Worm (Caenorhabditis elegans): ENCODE measurements around the gene M03F4.6.

M03F4.6 gene

DNA sequence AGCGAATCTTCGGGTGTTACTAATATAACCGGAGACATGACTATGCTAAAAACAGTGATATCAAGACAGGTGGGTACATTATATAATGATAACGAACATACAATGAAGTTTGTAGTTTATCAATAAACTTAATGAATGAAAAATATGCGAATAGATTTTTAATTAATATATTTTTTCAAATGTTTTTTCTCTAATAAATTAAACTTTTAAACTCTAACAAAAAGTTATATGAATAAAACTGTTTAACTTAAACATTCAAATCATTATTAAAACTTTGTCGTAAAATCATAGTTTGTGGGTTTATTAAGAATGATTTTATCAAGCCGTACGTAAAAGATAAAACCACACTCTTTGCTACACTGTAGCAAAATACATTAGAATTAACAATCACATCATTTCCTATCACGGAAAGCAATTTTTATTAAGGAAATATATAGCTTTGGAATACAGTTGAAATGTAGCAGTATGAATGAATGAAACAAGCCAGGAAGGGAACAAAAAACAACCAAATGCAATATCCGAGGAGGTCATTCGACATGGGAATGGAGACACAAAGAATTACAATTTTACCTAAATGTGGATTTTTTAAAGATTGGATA is 48.1 kb downstream of the M03F4.6 start, which contains the start of gene K05B2.4:
Gene K05B2.4 (minus strand): TSS at position 51 of the 599 bp plus-strand sequence.
- TF ChIP-seq ceh-34 (tag; optimal IDR thresholded peaks at IDR 0.05) (no peak), odd-2 (tag; optimal IDR thresholded peaks at IDR 0.05) (no peak), elt-2 (tag; optimal IDR thresholded peaks at IDR 0.05) (peak; percentile 24)

DNA sequence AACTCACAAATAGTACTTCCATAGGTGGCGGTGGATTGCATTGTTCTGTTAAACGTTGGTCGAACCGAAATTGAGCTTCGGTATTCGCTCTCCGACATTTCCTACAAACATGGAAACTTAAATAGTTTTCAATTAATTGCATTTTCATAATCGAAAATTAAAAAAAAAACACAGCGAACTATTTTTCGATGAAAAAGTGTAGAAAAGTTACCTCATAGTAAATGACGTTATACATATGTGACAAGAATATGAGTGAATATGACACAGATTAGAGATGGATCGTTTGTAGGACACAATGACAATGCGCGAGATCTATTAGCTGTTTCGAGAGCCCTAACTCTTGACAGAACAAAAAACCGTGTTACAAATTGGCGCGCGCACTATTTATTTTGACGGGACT is 53.2 kb downstream of the M03F4.6 start, which contains the start of gene ifa-4:
Gene ifa-4 (minus strand): TSS at position 101 of the 400 bp plus-strand sequence.
- TF ChIP-seq pqm-1 (tag; optimal IDR thresholded peaks at IDR 0.05) (no peak), zip-5 (tag; optimal IDR thresholded peaks at IDR 0.05) (no peak), pros-1 (tag; optimal IDR thresholded peaks at IDR 0.05) (no peak), ceh-31 (tag; optimal IDR thresholded peaks at IDR 0.05) (no peak), ceh-48 (tag; optimal IDR thresholded peaks at IDR 0.05) (no peak), ztf-16 (tag; optimal IDR thresholded peaks at IDR 0.05) (no peak), Y22D7AL.16 (tag; optimal IDR thresholded peaks at IDR 0.05) (no peak), npax-4 (tag; optimal IDR thresholded peaks at IDR 0.05) (no peak), ceh-19 (GFP tag; optimal IDR thresholded peaks at IDR 0.05) (no peak), nhr-232 (tag; optimal IDR thresholded peaks at IDR 0.05) (no peak), C38D4.7 (GFP tag; optimal IDR thresholded peaks at IDR 0.05) (no peak), ceh-24 (tag; optimal IDR thresholded peaks at IDR 0.05) (no peak), ref-2 (tag; optimal IDR thresholded peaks at IDR 0.05) (no peak), ceh-9 (tag; optimal IDR thresholded peaks at IDR 0.05) (no peak), ceh-34 (tag; optimal IDR thresholded peaks at IDR 0.05) (no peak)

- TF ChIP-seq fax-1 (tag; optimal IDR thresholded peaks at IDR 0.05) (no peak), unc-3 (GFP tag; conservative IDR thresholded peaks at IDR 0.05) (no peak), unc-3 (tag; optimal IDR thresholded peaks at IDR 0.05) (no peak)
Observed at ce11 chrX:4914464-4914863, 54.7 kb downstream of the M03F4.6 start.
